Fruit fly (Drosophila melanogaster): ENCODE results near the gene CG32750.

DNA sequence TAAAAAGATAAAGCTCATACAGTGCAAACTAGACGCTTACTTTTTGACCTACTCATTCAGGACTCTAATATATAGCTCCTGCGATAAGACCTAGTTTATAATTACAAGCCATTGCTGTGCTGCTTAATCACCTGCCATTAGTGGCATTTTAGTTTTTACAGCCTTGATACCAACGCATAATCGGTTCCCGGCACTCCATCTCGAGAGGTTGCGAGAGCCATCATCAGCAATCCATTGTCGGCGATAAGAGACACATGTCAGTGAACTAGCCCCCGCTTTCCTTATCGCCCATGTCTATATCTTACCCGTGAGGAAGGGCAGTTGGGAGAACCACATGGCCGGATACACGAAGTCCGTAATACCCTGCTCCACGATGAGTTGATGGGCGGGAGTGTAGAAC is 5.2 kb upstream of the CG32750 start:
- TF ChIP-seq CG8632 (GFP tag; optimal IDR thresholded peaks at IDR 0.05) (no peak), Smox (GFP tag; optimal IDR thresholded peaks at IDR 0.05) (no peak), CG16779 (tag; optimal IDR thresholded peaks at IDR 0.05) (no peak), lz (GFP tag; optimal IDR thresholded peaks at IDR 0.05) (no peak), dac (GFP tag; optimal IDR thresholded peaks at IDR 0.05) (no peak), CG6276 (GFP tag; optimal IDR thresholded peaks at IDR 0.05) (no peak), fkh (GFP tag; optimal IDR thresholded peaks at IDR 0.05) (no peak), vri (GFP tag; optimal IDR thresholded peaks at IDR 0.05) (no peak), Hr4 (GFP tag; optimal IDR thresholded peaks at IDR 0.05) (no peak), Eip78C (GFP tag) (no peak), pdm3 (GFP tag; optimal IDR thresholded peaks at IDR 0.05) (no peak), Hr39 (GFP tag; optimal IDR thresholded peaks at IDR 0.05) (no peak)

Data from whole organism, prepupa.